Fruit fly (Drosophila melanogaster) ovary, adult (tissue): ENCODE results near the gene Ge-1.
A peak's percentile ranks its signal among the peaks of the same experiment; 100 is the strongest.

ENCODE experiments used
- CG17801 ChIP-seq: fragments of 200-800 bp; optimal IDR thresholded peaks from 2 replicates; lab custom pipeline; 2019; ENCODE audit warnings: missing biosample characterization, mild to moderate bottlenecking, missing genetic modification characterization, moderate library complexity; ENCODE audit not compliant: partially characterized antibody

Gene Ge-1

dm6 chr2L:11085129-11085528 is 15.6 kb downstream of the Ge-1 start, which contains the start of gene AstCC:
Gene AstCC (minus strand): TSS chr2L:11085229.
- TF ChIP-seq CG17801 (GFP tag; lab: Kevin White, UChicago), result no peak

dm6 chr2L:11082025-11082424 is 18.7 kb downstream of the Ge-1 start:
- TF ChIP-seq CG17801 (GFP tag; lab: Kevin White, UChicago), result no peak

- no peak for TF ChIP-seq CG17801 (GFP tag; lab: Kevin White, UChicago)
Observed at dm6 chr2L:11081337-11081736, 19.4 kb downstream of the Ge-1 start, which contains the start of gene AstC. Gene AstC (minus strand): TSS chr2L:11081399.

- TF ChIP-seq CG17801 (GFP tag; lab: Kevin White, UChicago), result no peak
Observed at dm6 chr2L:11075114-11075513, 25.6 kb downstream of the Ge-1 start, which contains the start of gene CG43725. Gene CG43725 (plus strand): TSS chr2L:11075513.

dm6 chr2L:11073947-11074346 is 26.7 kb downstream of the Ge-1 start:
- no peak for TF ChIP-seq CG17801 (GFP tag; lab: Kevin White, UChicago)

dm6 chr2L:11072880-11073279 is 27.8 kb downstream of the Ge-1 start:
- no peak for TF ChIP-seq CG17801 (GFP tag; lab: Kevin White, UChicago)

- TF ChIP-seq CG17801 (GFP tag; lab: Kevin White, UChicago), result no peak
Observed at dm6 chr2L:11072250-11072649, 28.4 kb downstream of the Ge-1 start.

- TF ChIP-seq CG17801 (GFP tag; lab: Kevin White, UChicago), result no peak
Observed at dm6 chr2L:11070862-11071261, 29.8 kb downstream of the Ge-1 start, which contains the start of gene CG14915. Gene CG14915 (plus strand): TSS chr2L:11071027.

dm6 chr2L:11069475-11069874 is 31.2 kb downstream of the Ge-1 start:
- no peak for TF ChIP-seq CG17801 (GFP tag; lab: Kevin White, UChicago)

- TF ChIP-seq CG17801 (GFP tag; lab: Kevin White, UChicago), result no peak
Observed at dm6 chr2L:11068907-11069306, 31.8 kb downstream of the Ge-1 start.

dm6 chr2L:11068441-11068840 is 32.2 kb downstream of the Ge-1 start:
- no peak for TF ChIP-seq CG17801 (GFP tag; lab: Kevin White, UChicago)

dm6 chr2L:11067970-11068369 is 32.7 kb downstream of the Ge-1 start:
- no peak for TF ChIP-seq CG17801 (GFP tag; lab: Kevin White, UChicago)

- peak; percentile 54 for TF ChIP-seq CG17801 (GFP tag; lab: Kevin White, UChicago)
Observed at dm6 chr2L:11066887-11067459, 33.7 kb downstream of the Ge-1 start, which contains the start of gene Samuel. Gene Samuel (minus strand): TSS chr2L:11066998.

- TF ChIP-seq CG17801 (GFP tag; lab: Kevin White, UChicago), result peak; percentile 59
Observed at dm6 chr2L:11065932-11066823, 34.5 kb downstream of the Ge-1 start.

- peak; percentile 94 for TF ChIP-seq CG17801 (GFP tag; lab: Kevin White, UChicago)
Observed at dm6 chr2L:11065106-11065878, 35.4 kb downstream of the Ge-1 start.
